Fruit fly (Drosophila melanogaster) whole organism, embryonic: ENCODE data around the gene Nepl13.
A peak's percentile ranks its signal among the peaks of the same experiment; 100 is the strongest.

Source experiments
- Adf1 ChIP-seq: fragments of 200-800 bp; sonication (Bioruptor generic); IDR thresholded peaks from 2 replicates; pipeline ENCODE4 v1.3.6; 2022; ENCODE audit warnings: missing biosample characterization, missing genetic modification characterization
- CG10267 ChIP-seq: fragments of 200-800 bp; sonication (Bioruptor generic); optimal IDR thresholded peaks from 2 replicates; lab custom pipeline; 2018; ENCODE audit warnings: missing biosample characterization, mild to moderate bottlenecking, missing genetic modification characterization, moderate library complexity
- CG10979 ChIP-seq: fragments of 200-800 bp; sonication (Bioruptor generic); optimal IDR thresholded peaks from 2 replicates; lab custom pipeline; 2018; ENCODE audit warnings: missing biosample characterization, mild to moderate bottlenecking, missing genetic modification characterization, moderate library complexity
- CG1233 ChIP-seq: fragments of 200-800 bp; sonication (Bioruptor generic); optimal IDR thresholded peaks from 4 replicates; lab custom pipeline; 2018; ENCODE audit warnings: missing biosample characterization, mild to moderate bottlenecking, missing genetic modification characterization
- CG12659 ChIP-seq: fragments of 200-800 bp; sonication (Bioruptor generic); optimal IDR thresholded peaks from 3 replicates; lab custom pipeline; 2017; ENCODE audit warnings: mild to moderate bottlenecking, missing biosample characterization, missing genetic modification reagents, missing genetic modification characterization
- CG13624 ChIP-seq: fragments of 200-800 bp; sonication (Bioruptor generic); optimal IDR thresholded peaks from 2 replicates; lab custom pipeline; 2016; ENCODE audit warnings: missing biosample characterization, missing genetic modification characterization
- CG14441 ChIP-seq: fragments of 200-800 bp; sonication (Bioruptor generic); IDR thresholded peaks from 2 replicates; pipeline ENCODE4 v1.3.6; 2022; ENCODE audit warnings: missing biosample characterization, missing genetic modification characterization
- CG15479 ChIP-seq: fragments of 200-800 bp; sonication (Bioruptor generic); optimal IDR thresholded peaks from 3 replicates; lab custom pipeline; 2019; ENCODE audit warnings: missing biosample characterization, mild to moderate bottlenecking, missing genetic modification characterization, moderate library complexity
- CG17829 ChIP-seq: fragments of 200-800 bp; optimal IDR thresholded peaks from 2 replicates; lab custom pipeline; 2019; ENCODE audit warnings: missing biosample characterization, mild to moderate bottlenecking, missing genetic modification characterization, moderate library complexity
- CG2120 ChIP-seq: fragments of 200-800 bp; sonication (Bioruptor generic); optimal IDR thresholded peaks from 3 replicates; lab custom pipeline; 2016; ENCODE audit warnings: missing biosample characterization, missing genetic modification characterization
- CG2199 ChIP-seq: fragments of 200-800 bp; sonication (Bioruptor generic); IDR thresholded peaks from 3 replicates; pipeline ENCODE4 v1.3.6; 2022; ENCODE audit warnings: missing biosample characterization, missing genetic modification characterization
- CG30431 ChIP-seq: fragments of 200-800 bp; sonication (Bioruptor generic); optimal IDR thresholded peaks from 2 replicates; lab custom pipeline; 2017; ENCODE audit warnings: missing biosample characterization, missing genetic modification characterization
- CG32772 ChIP-seq: fragments of 200-800 bp; sonication (Bioruptor generic); IDR thresholded peaks from 2 replicates; pipeline ENCODE4 v1.3.6; 2022; ENCODE audit warnings: missing biosample characterization, missing genetic modification characterization
- CG4424 ChIP-seq: fragments of 200-800 bp; sonication (Bioruptor generic); optimal IDR thresholded peaks from 3 replicates; lab custom pipeline; 2016; ENCODE audit warnings: missing biosample characterization, missing genetic modification characterization
- CG4820 ChIP-seq: fragments of 200-800 bp; sonication (Bioruptor generic); optimal IDR thresholded peaks from 3 replicates; lab custom pipeline; 2016; ENCODE audit warnings: missing biosample characterization, missing genetic modification characterization
- CG5180 ChIP-seq: fragments of 200-800 bp; sonication (Bioruptor generic); optimal IDR thresholded peaks from 3 replicates; lab custom pipeline; 2017; ENCODE audit warnings: missing biosample characterization, missing genetic modification characterization, mild to moderate bottlenecking, moderate library complexity, missing genetic modification reagents
- CG6689 ChIP-seq: fragments of 200-800 bp; sonication (Bioruptor generic); IDR thresholded peaks from 2 replicates; pipeline ENCODE4 v1.3.6; 2022; ENCODE audit warnings: missing biosample characterization, missing genetic modification characterization
- CG7372 ChIP-seq: fragments of 200-800 bp; sonication (Bioruptor generic); IDR thresholded peaks from 2 replicates; pipeline ENCODE4 v1.3.6; 2022; ENCODE audit warnings: missing biosample characterization, missing genetic modification characterization
- CG7987 ChIP-seq: fragments of 200-800 bp; sonication (Bioruptor generic); optimal IDR thresholded peaks from 2 replicates; lab custom pipeline; 2018; ENCODE audit warnings: missing biosample characterization, mild to moderate bottlenecking, missing genetic modification characterization, moderate library complexity
- Ets65A ChIP-seq: fragments of 200-800 bp; sonication (Bioruptor generic); peaks from one replicate; lab custom pipeline; 2016; ENCODE audit warnings: missing biosample characterization, missing genetic modification characterization
- H15 ChIP-seq: fragments of 200-800 bp; sonication (Bioruptor generic); IDR thresholded peaks from 3 replicates; pipeline ENCODE4 v1.3.6; 2022; ENCODE audit warnings: missing biosample characterization, missing genetic modification characterization
- Hey ChIP-seq: fragments of 200-800 bp; sonication (Bioruptor generic); optimal IDR thresholded peaks from 3 replicates; lab custom pipeline; 2018; ENCODE audit warnings: missing biosample characterization, mild to moderate bottlenecking, missing genetic modification characterization
- Hmr ChIP-seq: fragments of 200-800 bp; sonication (Bioruptor generic); optimal IDR thresholded peaks from 3 replicates; lab custom pipeline; 2017; ENCODE audit warnings: mild to moderate bottlenecking, missing biosample characterization, missing genetic modification reagents, missing genetic modification characterization
- Jarid2 ChIP-seq: fragments of 200-800 bp; sonication (Bioruptor generic); optimal IDR thresholded peaks from 3 replicates; lab custom pipeline; 2017; ENCODE audit warnings: mild to moderate bottlenecking, missing biosample characterization, missing genetic modification reagents, missing genetic modification characterization
- Nf-YB ChIP-seq: fragments of 200-800 bp; sonication (Bioruptor generic); optimal IDR thresholded peaks from 3 replicates; lab custom pipeline; 2019; ENCODE audit warnings: missing biosample characterization, mild to moderate bottlenecking, missing genetic modification characterization, moderate library complexity
- Sox100B ChIP-seq: fragments of 200-800 bp; sonication (Bioruptor generic); optimal IDR thresholded peaks from 3 replicates; lab custom pipeline; 2018; ENCODE audit warnings: missing biosample characterization, mild to moderate bottlenecking, missing genetic modification characterization
- Stat92E ChIP-seq, 3 experiments: fragments of >200 bp in 2 of 3; fragments of 200-800 bp in 1 of 3; sonication (Bioruptor generic) in 1 of 3; optimal IDR thresholded peaks; 2 replicates each; lab custom pipeline; 2017 to 2019; ENCODE audit warnings: missing biosample characterization in 3 of 3, missing genetic modification characterization in 3 of 3, mild to moderate bottlenecking in 1 of 3, moderate library complexity in 1 of 3
- Xbp1 ChIP-seq: fragments of 200-800 bp; sonication (Bioruptor generic); optimal IDR thresholded peaks from 3 replicates; lab custom pipeline; 2016; ENCODE audit warnings: missing biosample characterization, mild to moderate bottlenecking, missing genetic modification characterization
- YL-1 ChIP-seq: fragments of 200-800 bp; sonication (Bioruptor generic); optimal IDR thresholded peaks from 3 replicates; lab custom pipeline; 2017; ENCODE audit warnings: missing biosample characterization, mild to moderate bottlenecking, missing genetic modification characterization
- bcd ChIP-seq: fragments of 200-800 bp; sonication (Bioruptor generic); optimal IDR thresholded peaks from 2 replicates; lab custom pipeline; 2017; ENCODE audit warnings: missing biosample characterization, mild to moderate bottlenecking, missing genetic modification characterization
- cad ChIP-seq: fragments of >200 bp; optimal IDR thresholded peaks from 2 replicates; lab custom pipeline; 2017; ENCODE audit warnings: missing biosample characterization, missing genetic modification characterization
- chm ChIP-seq: fragments of 200-800 bp; sonication (Bioruptor generic); IDR thresholded peaks from 2 replicates; pipeline ENCODE4 v1.3.6; 2022; ENCODE audit warnings: missing biosample characterization, missing genetic modification characterization
- dpn ChIP-seq, 2 experiments: fragments of 200-800 bp; sonication (Bioruptor generic); optimal IDR thresholded peaks; 3 replicates each; lab custom pipeline; 2016; ENCODE audit warnings: missing biosample characterization in 2 of 2, missing genetic modification characterization in 2 of 2
- ewg ChIP-seq: fragments of 200-800 bp; sonication (Bioruptor generic); optimal IDR thresholded peaks from 3 replicates; lab custom pipeline; 2017; ENCODE audit warnings: mild to moderate bottlenecking, missing biosample characterization, missing genetic modification reagents, missing genetic modification characterization
- ftz-f1 ChIP-seq: fragments of 200-800 bp; sonication (Bioruptor generic); optimal IDR thresholded peaks from 2 replicates; lab custom pipeline; 2016; ENCODE audit warnings: missing biosample characterization, missing genetic modification characterization
- fu2 ChIP-seq: fragments of 200-800 bp; sonication (Bioruptor generic); optimal IDR thresholded peaks from 2 replicates; lab custom pipeline; 2016; ENCODE audit warnings: missing biosample characterization, missing genetic modification characterization
- gem ChIP-seq: fragments of 200-800 bp; sonication (Bioruptor generic); optimal IDR thresholded peaks from 2 replicates; lab custom pipeline; 2019; ENCODE audit warnings: missing biosample characterization, mild to moderate bottlenecking, missing genetic modification characterization, moderate library complexity
- gsb-n ChIP-seq: fragments of 200-800 bp; sonication (Bioruptor generic); optimal IDR thresholded peaks from 3 replicates; lab custom pipeline; 2018; ENCODE audit warnings: missing biosample characterization, mild to moderate bottlenecking, missing genetic modification characterization
- her ChIP-seq: fragments of 200-800 bp; sonication (Bioruptor generic); optimal IDR thresholded peaks from 2 replicates; lab custom pipeline; 2016; ENCODE audit warnings: missing biosample characterization, missing genetic modification characterization
- hkb ChIP-seq, 2 experiments: fragments of 200-800 bp in 1 of 2; fragments of >200 bp in 1 of 2; sonication (Bioruptor generic) in 1 of 2; IDR thresholded peaks in 1 of 2; optimal IDR thresholded peaks in 1 of 2; 2 replicates each; pipeline versions ENCODE4 v1.3.6 to Lab custom; 2017 to 2022; ENCODE audit warnings: missing biosample characterization in 1 of 2, missing genetic modification characterization in 1 of 2
- kah ChIP-seq: fragments of 200-800 bp; sonication (Bioruptor generic); optimal IDR thresholded peaks from 2 replicates; lab custom pipeline; 2018; ENCODE audit warnings: missing biosample characterization, mild to moderate bottlenecking, missing genetic modification characterization
- nerfin-1 ChIP-seq: fragments of 200-800 bp; sonication (Bioruptor generic); optimal IDR thresholded peaks from 3 replicates; lab custom pipeline; 2019; ENCODE audit warnings: missing biosample characterization, mild to moderate bottlenecking, missing genetic modification characterization, moderate library complexity
- pb ChIP-seq: fragments of 200-800 bp; sonication (Bioruptor generic); optimal IDR thresholded peaks from 3 replicates; lab custom pipeline; 2016; ENCODE audit warnings: missing biosample characterization, missing genetic modification characterization
- pfk ChIP-seq: fragments of 200-800 bp; sonication (Bioruptor generic); optimal IDR thresholded peaks from 2 replicates; lab custom pipeline; 2018; ENCODE audit warnings: missing biosample characterization, mild to moderate bottlenecking, missing genetic modification characterization, moderate library complexity
- sisA ChIP-seq: fragments of 200-800 bp; sonication (Bioruptor generic); IDR thresholded peaks from 2 replicates; pipeline ENCODE4 v1.3.6; 2022; ENCODE audit warnings: missing biosample characterization, missing genetic modification characterization
- unpg ChIP-seq: fragments of 200-800 bp; sonication (Bioruptor generic); optimal IDR thresholded peaks from 3 replicates; lab custom pipeline; 2018; ENCODE audit warnings: missing biosample characterization, mild to moderate bottlenecking, missing genetic modification characterization, moderate library complexity
- zf30C ChIP-seq: fragments of 200-800 bp; sonication (Bioruptor generic); optimal IDR thresholded peaks from 3 replicates; lab custom pipeline; 2018; ENCODE audit warnings: missing biosample characterization, mild to moderate bottlenecking, missing genetic modification characterization

The Nepl13 gene

dm6 chr3R:22753895-22754774 is 6.7 kb downstream of the Nepl13 start (continued):
- TF ChIP-seq CG30431 (GFP tag; lab: Kevin White, UChicago) (no peak), zf30C (no peak), CG2199 (peak; percentile 47; the same call in 1 of the 3 replicates), CG1233 (GFP tag; lab: Kevin White, UChicago) (peak; percentile 66), cad (no peak), CG14441 (GFP tag; lab: Robert Waterston, UW) (peak; percentile 62), unpg (peak; percentile 52), CG5180 (GFP tag; lab: Kevin White, UChicago) (peak; percentile 11), CG12659 (GFP tag; lab: Kevin White, UChicago) (peak; percentile 74), CG15479 (GFP tag; lab: Kevin White, UChicago) (no peak), gem (tag; lab: Kevin White, UChicago) (peak; percentile 82), H15 (GFP tag; lab: Robert Waterston, UW) (peak; percentile 33; the same call in 1 of the 3 replicates), Hmr (peak; percentile 66), CG32772 (GFP tag; lab: Robert Waterston, UW) (peak; percentile 27; the same call in 1 of the 2 replicates), CG2120 (peak; percentile 72), ftz-f1 (GFP tag; lab: Kevin White, UChicago) (peak; percentile 51), Jarid2 (GFP tag; lab: Kevin White, UChicago) (peak; percentile 69), pfk (GFP tag; lab: Kevin White, UChicago) (no peak), CG7372 (peak; percentile 27), her (GFP tag; lab: Kevin White, UChicago) (peak; percentile 27), YL-1 (GFP tag; lab: Kevin White, UChicago) (no peak), pb (GFP tag; lab: Kevin White, UChicago) (no peak), Nf-YB (GFP tag; lab: Kevin White, UChicago) (peak; percentile 26), Hey (tag; lab: Kevin White, UChicago) (no peak), Ets65A (GFP tag; lab: Kevin White, UChicago) (peak; percentile 90), bcd (GFP tag; lab: Kevin White, UChicago) (peak; percentile 72), dpn (GFP tag; optimal IDR thresholded peaks at IDR 0.05; lab: Kevin White, UChicago) (peak; percentile 53 to 75), kah (GFP tag; lab: Kevin White, UChicago) (peak; percentile 33), gsb-n (tag; lab: Kevin White, UChicago) (no peak), Stat92E (GFP tag; optimal IDR thresholded peaks at IDR 0.05; lab: Kevin White, UChicago) (no peak), CG4424 (GFP tag; lab: Kevin White, UChicago) (peak; percentile 64), CG4820 (GFP tag; lab: Kevin White, UChicago) (peak; percentile 63), nerfin-1 (tag; lab: Kevin White, UChicago) (peak; percentile 17), chm (peak; percentile 83), sisA (GFP tag; lab: Robert Waterston, UW) (peak; percentile 52; the same call in 1 of the 2 replicates), Sox100B (peak; percentile 81), CG13624 (peak; percentile 44), Xbp1 (GFP tag; lab: Kevin White, UChicago) (peak; percentile 66), CG7987 (GFP tag; lab: Kevin White, UChicago) (peak; percentile 41), CG6689 (GFP tag; lab: Robert Waterston, UW) (0 out of 2 replicates have a peak, but pooled peaks have one; percentile 4), CG17829 (tag; lab: Kevin White, UChicago) (peak; percentile 60), ewg (GFP tag; lab: Kevin White, UChicago) (peak; percentile 23), fu2 (no peak), Adf1 (GFP tag; lab: Robert Waterston, UW) (peak; percentile 98), hkb (optimal IDR thresholded peaks at IDR 0.05; lab: Kevin White, UChicago) (no peak), hkb (GFP tag; IDR thresholded peaks at IDR 0.05; lab: Robert Waterston, UW) (peak; percentile 14; the same call in 1 of the 2 replicates), CG10979 (tag; lab: Kevin White, UChicago) (peak; percentile 55), CG10267 (tag; lab: Kevin White, UChicago) (peak; percentile 39)
